Fruit fly (Drosophila melanogaster) whole organism, embryonic: ENCODE data around the gene unc-45.

Source experiments
- Atf-2 ChIP-seq: fragments of 200-800 bp; sonication (Bioruptor generic); optimal IDR thresholded peaks from 2 replicates; lab custom pipeline; 2016; ENCODE audit warnings: missing biosample characterization, missing genetic modification characterization
- Bteb2 ChIP-seq: fragments of 200-800 bp; sonication (Bioruptor generic); optimal IDR thresholded peaks from 2 replicates; lab custom pipeline; 2016; ENCODE audit warnings: missing biosample characterization, missing genetic modification characterization
- CG11398 ChIP-seq: fragments of 200-800 bp; sonication (Bioruptor generic); optimal IDR thresholded peaks from 2 replicates; lab custom pipeline; 2016; ENCODE audit warnings: missing biosample characterization, missing genetic modification characterization
- CG12391 ChIP-seq: fragments of 200-800 bp; sonication (Bioruptor generic); optimal IDR thresholded peaks from 3 replicates; lab custom pipeline; 2018; ENCODE audit warnings: missing biosample characterization, mild to moderate bottlenecking, missing genetic modification characterization, moderate library complexity
- CG13424 ChIP-seq: fragments of 200-800 bp; sonication (Bioruptor generic); optimal IDR thresholded peaks from 2 replicates; lab custom pipeline; 2019; ENCODE audit warnings: missing biosample characterization, mild to moderate bottlenecking, missing genetic modification characterization, moderate library complexity
- CG1529 ChIP-seq: fragments of 200-800 bp; sonication (Bioruptor generic); optimal IDR thresholded peaks from 3 replicates; lab custom pipeline; 2018; ENCODE audit warnings: missing biosample characterization, missing genetic modification characterization
- CG15601 ChIP-seq: fragments of 200-800 bp; sonication (Bioruptor generic); optimal IDR thresholded peaks from 3 replicates; lab custom pipeline; 2019; ENCODE audit warnings: missing biosample characterization, mild to moderate bottlenecking, missing genetic modification characterization, moderate library complexity
- CG15696 ChIP-seq: fragments of 200-800 bp; sonication (Bioruptor generic); optimal IDR thresholded peaks from 2 replicates; lab custom pipeline; 2019; ENCODE audit warnings: missing biosample characterization, mild to moderate bottlenecking, missing genetic modification characterization, moderate library complexity
- CG1602 ChIP-seq: fragments of 200-800 bp; sonication (Bioruptor generic); optimal IDR thresholded peaks from 3 replicates; lab custom pipeline; 2016; ENCODE audit warnings: missing biosample characterization, missing genetic modification characterization
- CG17186 ChIP-seq: fragments of 200-800 bp; sonication (Bioruptor generic); optimal IDR thresholded peaks from 3 replicates; lab custom pipeline; 2017; ENCODE audit warnings: missing biosample characterization, missing genetic modification reagents, missing genetic modification characterization
- CG2199 ChIP-seq: fragments of 200-800 bp; sonication (Bioruptor generic); IDR thresholded peaks from 3 replicates; pipeline ENCODE4 v1.3.6; 2022; ENCODE audit warnings: missing biosample characterization, missing genetic modification characterization
- CG2889 ChIP-seq: fragments of 200-800 bp; sonication (Bioruptor generic); IDR thresholded peaks from 3 replicates; pipeline ENCODE4 v1.3.6; 2022; ENCODE audit warnings: missing biosample characterization, missing genetic modification characterization
- CG31365 ChIP-seq: fragments of 200-800 bp; sonication (Bioruptor generic); optimal IDR thresholded peaks from 2 replicates; lab custom pipeline; 2018; ENCODE audit warnings: missing biosample characterization, mild to moderate bottlenecking, missing genetic modification characterization
- CG31441 ChIP-seq: fragments of 200-800 bp; sonication (Bioruptor generic); IDR thresholded peaks from 2 replicates; pipeline ENCODE4 v1.3.6; 2022; ENCODE audit warnings: missing biosample characterization, missing genetic modification characterization
- CG5180 ChIP-seq: fragments of 200-800 bp; sonication (Bioruptor generic); optimal IDR thresholded peaks from 3 replicates; lab custom pipeline; 2017; ENCODE audit warnings: missing biosample characterization, missing genetic modification characterization, mild to moderate bottlenecking, moderate library complexity, missing genetic modification reagents
- CG7271 ChIP-seq: fragments of 200-800 bp; sonication (Bioruptor generic); optimal IDR thresholded peaks from 2 replicates; lab custom pipeline; 2018; ENCODE audit warnings: missing biosample characterization, mild to moderate bottlenecking, missing genetic modification characterization, moderate library complexity
- CG7786 ChIP-seq: fragments of 200-800 bp; sonication (Bioruptor generic); optimal IDR thresholded peaks from 2 replicates; lab custom pipeline; 2016; ENCODE audit warnings: missing biosample characterization, missing genetic modification characterization
- CG8290 ChIP-seq, 3 experiments: fragments of 200-800 bp; sonication (Bioruptor generic); optimal IDR thresholded peaks; 2 replicates each; lab custom pipeline; 2016 to 2019; ENCODE audit warnings: missing biosample characterization in 3 of 3, missing genetic modification characterization in 3 of 3, mild to moderate bottlenecking in 2 of 3, moderate library complexity in 1 of 3
- CG9727 ChIP-seq: fragments of 200-800 bp; sonication (Bioruptor generic); optimal IDR thresholded peaks from 3 replicates; lab custom pipeline; 2017; ENCODE audit warnings: missing biosample characterization, mild to moderate bottlenecking, missing genetic modification characterization
- CG9797 ChIP-seq: fragments of 200-800 bp; sonication (Bioruptor generic); optimal IDR thresholded peaks from 3 replicates; lab custom pipeline; 2018; ENCODE audit warnings: missing biosample characterization, mild to moderate bottlenecking, missing genetic modification characterization
- CkIIα-i1 ChIP-seq: fragments of 200-800 bp; sonication (Bioruptor generic); IDR thresholded peaks from 2 replicates; pipeline ENCODE4 v1.3.6; 2022; ENCODE audit warnings: missing biosample characterization, missing genetic modification characterization
- CoRest ChIP-seq: fragments of 200-800 bp; sonication (Bioruptor generic); optimal IDR thresholded peaks from 3 replicates; lab custom pipeline; 2018; ENCODE audit warnings: missing biosample characterization, mild to moderate bottlenecking, missing genetic modification characterization, moderate library complexity
- Dref ChIP-seq: fragments of 200-800 bp; sonication (Bioruptor generic); IDR thresholded peaks from 2 replicates; pipeline ENCODE4 v1.3.6; 2022; ENCODE audit warnings: missing biosample characterization, missing genetic modification characterization
- Ets65A ChIP-seq: fragments of 200-800 bp; sonication (Bioruptor generic); peaks from one replicate; lab custom pipeline; 2016; ENCODE audit warnings: missing biosample characterization, missing genetic modification characterization
- H15 ChIP-seq: fragments of 200-800 bp; sonication (Bioruptor generic); IDR thresholded peaks from 3 replicates; pipeline ENCODE4 v1.3.6; 2022; ENCODE audit warnings: missing biosample characterization, missing genetic modification characterization
- HLH4C ChIP-seq: fragments of 200-800 bp; sonication (Bioruptor generic); IDR thresholded peaks from 3 replicates; pipeline ENCODE4 v1.3.6; 2022; ENCODE audit warnings: missing biosample characterization, missing genetic modification characterization; ENCODE audit not compliant: partially characterized antibody
- Hr39 ChIP-seq: fragments of >200 bp; optimal IDR thresholded peaks from 2 replicates; lab custom pipeline; 2017
- Lim3 ChIP-seq: fragments of 200-800 bp; sonication (Bioruptor generic); IDR thresholded peaks from 2 replicates; pipeline ENCODE4 v1.3.6; 2022; ENCODE audit warnings: missing biosample characterization, missing genetic modification characterization
- NC2α ChIP-seq: fragments of 200-800 bp; sonication (Bioruptor generic); optimal IDR thresholded peaks from 2 replicates; lab custom pipeline; 2016; ENCODE audit warnings: missing biosample characterization, missing genetic modification characterization
- Side ChIP-seq: fragments of 200-800 bp; sonication (Bioruptor generic); optimal IDR thresholded peaks from 2 replicates; lab custom pipeline; 2016; ENCODE audit warnings: missing biosample characterization, missing genetic modification characterization
- ap ChIP-seq: fragments of 200-800 bp; sonication (Bioruptor generic); IDR thresholded peaks from 2 replicates; pipeline ENCODE4 v1.3.6; 2022; ENCODE audit warnings: missing biosample characterization, missing genetic modification characterization
- bigmax ChIP-seq: fragments of 200-800 bp; sonication (Bioruptor generic); optimal IDR thresholded peaks from 2 replicates; lab custom pipeline; 2018; ENCODE audit warnings: missing biosample characterization, mild to moderate bottlenecking, missing genetic modification characterization
- cg ChIP-seq: fragments of 200-800 bp; sonication (Bioruptor generic); optimal IDR thresholded peaks from 3 replicates; lab custom pipeline; 2019; ENCODE audit warnings: missing biosample characterization, mild to moderate bottlenecking, missing genetic modification characterization, moderate library complexity
- chif ChIP-seq, 2 experiments: fragments of 200-800 bp; sonication (Bioruptor generic); optimal IDR thresholded peaks; 3 replicates each; lab custom pipeline; 2016; ENCODE audit warnings: missing biosample characterization in 2 of 2, missing genetic modification characterization in 2 of 2
- chinmo ChIP-seq: fragments of 200-800 bp; sonication (Bioruptor generic); IDR thresholded peaks from 4 replicates; pipeline ENCODE4 v1.3.6; 2022; ENCODE audit warnings: missing biosample characterization, missing genetic modification characterization; ENCODE audit not compliant: partially characterized antibody
- chn ChIP-seq: fragments of 200-800 bp; sonication (Bioruptor generic); optimal IDR thresholded peaks from 2 replicates; lab custom pipeline; 2016; ENCODE audit warnings: missing biosample characterization, missing genetic modification characterization
- fru ChIP-seq: fragments of >200 bp; optimal IDR thresholded peaks from 2 replicates; lab custom pipeline; 2017
- hbn ChIP-seq: fragments of 200-800 bp; sonication (Bioruptor generic); IDR thresholded peaks from 2 replicates; pipeline ENCODE4 v1.3.6; 2022; ENCODE audit warnings: missing biosample characterization, missing genetic modification characterization; ENCODE audit not compliant: partially characterized antibody
- inv ChIP-seq: fragments of 200-800 bp; sonication (Bioruptor generic); IDR thresholded peaks from 2 replicates; pipeline ENCODE4 v1.3.6; 2022; ENCODE audit warnings: missing biosample characterization, missing genetic modification characterization; ENCODE audit not compliant: partially characterized antibody
- mirr ChIP-seq: fragments of 200-800 bp; sonication (Bioruptor generic); optimal IDR thresholded peaks from 3 replicates; lab custom pipeline; 2018; ENCODE audit warnings: missing biosample characterization, mild to moderate bottlenecking, missing genetic modification characterization
- org-1 ChIP-seq: fragments of 200-800 bp; sonication (Bioruptor generic); optimal IDR thresholded peaks from 2 replicates; lab custom pipeline; 2017; ENCODE audit warnings: missing biosample characterization, missing genetic modification characterization
- pho ChIP-seq: fragments of 200-800 bp; sonication (Bioruptor generic); optimal IDR thresholded peaks from 2 replicates; lab custom pipeline; 2016; ENCODE audit warnings: missing biosample characterization, missing genetic modification characterization
- pita ChIP-seq: fragments of 200-800 bp; sonication (Bioruptor generic); optimal IDR thresholded peaks from 2 replicates; lab custom pipeline; 2017; ENCODE audit warnings: missing biosample characterization, mild to moderate bottlenecking, missing genetic modification characterization
- ro ChIP-seq: fragments of 200-800 bp; sonication (Bioruptor generic); IDR thresholded peaks from 2 replicates; pipeline ENCODE4 v1.3.6; 2022; ENCODE audit warnings: missing biosample characterization, missing genetic modification characterization
- run ChIP-seq: fragments of 200-800 bp; sonication (Bioruptor generic); optimal IDR thresholded peaks from 3 replicates; lab custom pipeline; 2018; ENCODE audit warnings: missing biosample characterization, mild to moderate bottlenecking, missing genetic modification characterization
- sim ChIP-seq: fragments of 200-800 bp; sonication (Bioruptor generic); IDR thresholded peaks from 2 replicates; pipeline ENCODE4 v1.3.6; 2022; ENCODE audit warnings: missing biosample characterization, missing genetic modification characterization
- toy ChIP-seq: fragments of 200-800 bp; sonication (Bioruptor generic); IDR thresholded peaks from 2 replicates; pipeline ENCODE4 v1.3.6; 2022; ENCODE audit warnings: missing biosample characterization, missing genetic modification characterization
- unpg ChIP-seq: fragments of 200-800 bp; sonication (Bioruptor generic); optimal IDR thresholded peaks from 3 replicates; lab custom pipeline; 2018; ENCODE audit warnings: missing biosample characterization, mild to moderate bottlenecking, missing genetic modification characterization, moderate library complexity
- usp ChIP-seq: fragments of >200 bp; optimal IDR thresholded peaks from 2 replicates; lab custom pipeline; 2017; ENCODE audit warnings: missing biosample characterization, missing genetic modification characterization
- wek ChIP-seq: fragments of 200-800 bp; sonication (Bioruptor generic); optimal IDR thresholded peaks from 3 replicates; lab custom pipeline; 2018; ENCODE audit warnings: missing biosample characterization, mild to moderate bottlenecking, missing genetic modification characterization, moderate library complexity
- zen ChIP-seq: fragments of 200-800 bp; sonication (Bioruptor generic); optimal IDR thresholded peaks from 3 replicates; lab custom pipeline; 2018; ENCODE audit warnings: missing biosample characterization, mild to moderate bottlenecking, missing genetic modification characterization, moderate library complexity

The unc-45 gene

DNA sequence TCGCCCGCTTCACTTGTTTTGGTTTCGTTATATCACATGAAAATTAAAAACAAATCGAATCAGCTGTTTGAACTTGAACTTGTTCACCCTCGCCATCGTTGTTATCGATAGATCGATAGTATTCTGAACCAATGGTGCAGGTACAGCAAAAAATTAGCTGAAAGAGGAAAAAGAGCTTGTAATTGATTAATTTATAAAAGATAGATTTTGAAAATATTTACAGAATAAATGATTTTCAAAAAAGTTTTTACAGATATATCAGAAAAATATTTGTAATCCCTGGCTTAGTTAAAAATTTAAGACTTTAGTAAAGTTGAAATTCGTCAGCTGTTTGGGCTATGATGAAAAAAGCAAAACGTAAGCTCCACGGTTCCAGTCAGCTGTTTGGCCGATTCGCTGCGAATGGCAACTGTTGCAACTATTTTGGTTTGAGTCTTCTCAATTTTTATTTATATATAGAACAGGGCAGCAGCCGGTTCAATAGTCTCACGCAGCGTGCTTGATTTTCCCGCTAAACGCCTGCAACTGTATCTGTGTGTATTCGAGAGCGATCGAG, at the start of gene unc-45, which contains the start of gene CG11035 (continued):
- TF ChIP-seq hbn (peak; percentile 71), toy (no peak), CkIIα-i1 (no peak), chn (GFP tag; lab: Kevin White, UChicago) (no peak), Lim3 (GFP tag; lab: Robert Waterston, UW) (no peak), CG1529 (GFP tag; lab: Kevin White, UChicago) (no peak), chinmo (GFP tag; lab: Robert Waterston, UW) (0 out of 4 replicates have a peak, but pooled peaks have one; percentile 75), CG8290 (GFP tag; optimal IDR thresholded peaks at IDR 0.05; lab: Kevin White, UChicago) (peak; percentile 68), CG8290 (tag; optimal IDR thresholded peaks at IDR 0.05; lab: Kevin White, UChicago) (no peak), CG2889 (no peak), HLH4C (GFP tag; lab: Robert Waterston, UW) (peak; percentile 64), CG17186 (GFP tag; lab: Kevin White, UChicago) (no peak), CG1602 (GFP tag; lab: Kevin White, UChicago) (peak; percentile 10), Ets65A (GFP tag; lab: Kevin White, UChicago) (peak; percentile 45), sim (GFP tag; lab: Robert Waterston, UW) (no peak), CG11398 (no peak), CG9727 (GFP tag; lab: Kevin White, UChicago) (peak; percentile 56), pho (GFP tag; lab: Kevin White, UChicago) (no peak), CG31441 (peak; percentile 60), usp (GFP tag; lab: Kevin White, UChicago) (no peak), ro (GFP tag; lab: Robert Waterston, UW) (no peak), Dref (GFP tag; lab: Robert Waterston, UW) (peak; percentile 82), unpg (GFP tag; lab: Kevin White, UChicago) (peak; percentile 27), CG12391 (tag; lab: Kevin White, UChicago) (peak; percentile 70), org-1 (GFP tag; lab: Kevin White, UChicago) (no peak), CG9797 (GFP tag; lab: Kevin White, UChicago) (no peak), cg (GFP tag; lab: Kevin White, UChicago) (peak; percentile 46), NC2α (GFP tag; lab: Kevin White, UChicago) (no peak), chif (GFP tag; optimal IDR thresholded peaks at IDR 0.05; lab: Kevin White, UChicago) (no peak), Atf-2 (no peak), wek (no peak), CG5180 (GFP tag; lab: Kevin White, UChicago) (no peak), Hr39 (lab: Kevin White, UChicago) (no peak), run (tag; lab: Kevin White, UChicago) (no peak), CG2199 (GFP tag; lab: Robert Waterston, UW) (no peak), H15 (no peak), pita (no peak), CG13424 (tag; lab: Kevin White, UChicago) (peak; percentile 60), bigmax (GFP tag; lab: Kevin White, UChicago) (no peak), inv (GFP tag; lab: Robert Waterston, UW) (peak; percentile 58; the same call in 1 of the 2 replicates), CG31365 (no peak), zen (tag; lab: Kevin White, UChicago) (peak; percentile 21), mirr (no peak), CG7786 (no peak), CG15601 (tag; lab: Kevin White, UChicago) (peak; percentile 32), fru (lab: Kevin White, UChicago) (no peak), CG15696 (tag; lab: Kevin White, UChicago) (peak; percentile 36), Bteb2 (GFP tag; lab: Kevin White, UChicago) (no peak), CoRest (tag; lab: Kevin White, UChicago) (peak; percentile 62), ap (GFP tag; lab: Robert Waterston, UW) (no peak), CG7271 (tag; lab: Kevin White, UChicago) (no peak), Side (GFP tag; lab: Kevin White, UChicago) (no peak)
